Fruit fly (Drosophila melanogaster): ENCODE results near the gene CG9921.

The CG9921 gene

dm6 chrX:16288492-16288964, 44.9 kb downstream of the CG9921 start, which contains the start of the genes CG32576 and caz (continued):
- TF ChIP-seq so (GFP tag; IDR thresholded peaks at IDR 0.05) (no peak), CG7372 (GFP tag; IDR thresholded peaks at IDR 0.05) (no peak), CG34376 (GFP tag; optimal IDR thresholded peaks at IDR 0.05) (peak; percentile 16), CG3163 (GFP tag; optimal IDR thresholded peaks at IDR 0.05) (no peak), NfI (GFP tag; optimal IDR thresholded peaks at IDR 0.05) (peak; percentile 40), nmo (GFP tag; optimal IDR thresholded peaks at IDR 0.05) (peak; percentile 57), knrl (GFP tag; IDR thresholded peaks at IDR 0.05; ENCODE audit: partially characterized antibody) (peak; percentile 79), chif (GFP tag; optimal IDR thresholded peaks at IDR 0.05) (peak in 1 of 2 experiments; percentile 16), CG8924 (tag; optimal IDR thresholded peaks at IDR 0.05) (peak; percentile 60), sima (GFP tag; optimal IDR thresholded peaks at IDR 0.05) (no peak), gsb-n (tag; optimal IDR thresholded peaks at IDR 0.05) (peak; percentile 17), chn (GFP tag; optimal IDR thresholded peaks at IDR 0.05) (no peak), gfzf (GFP tag; optimal IDR thresholded peaks at IDR 0.05) (no peak), CG10267 (tag; optimal IDR thresholded peaks at IDR 0.05) (peak; percentile 96), Dfd (GFP tag; optimal IDR thresholded peaks at IDR 0.05) (no peak), Elba2 (GFP tag; optimal IDR thresholded peaks at IDR 0.05) (no peak), CG12299 (tag; optimal IDR thresholded peaks at IDR 0.05) (peak; percentile 22), D (optimal IDR thresholded peaks at IDR 0.05) (no peak), D (GFP tag; optimal IDR thresholded peaks at IDR 0.05) (peak; percentile 23), ken (GFP tag; IDR thresholded peaks at IDR 0.05) (0 out of 3 replicates have a peak, but pooled peaks have one; percentile 34), Scr (GFP tag; IDR thresholded peaks at IDR 0.05; ENCODE audit: partially characterized antibody) (peak; percentile 76), Tbp (GFP tag; optimal IDR thresholded peaks at IDR 0.05) (no peak), CG32767 (GFP tag; IDR thresholded peaks at IDR 0.05) (0 out of 2 replicates have a peak, but pooled peaks have one; percentile 20), YL-1 (GFP tag; optimal IDR thresholded peaks at IDR 0.05) (peak; percentile 84), schlank (tag; optimal IDR thresholded peaks at IDR 0.05) (no peak), CG3726 (GFP tag; IDR thresholded peaks at IDR 0.05) (no peak), slou (GFP tag; optimal IDR thresholded peaks at IDR 0.05) (no peak), CG6254 (GFP tag; optimal IDR thresholded peaks at IDR 0.05) (peak; percentile 3), CG12236 (GFP tag; optimal IDR thresholded peaks at IDR 0.05) (no peak), vnd (GFP tag; IDR thresholded peaks at IDR 0.05; ENCODE audit: partially characterized antibody) (peak; percentile 56; the same call in 2 of the 3 replicates), Atf-2 (GFP tag; optimal IDR thresholded peaks at IDR 0.05) (no peak), Side (GFP tag; optimal IDR thresholded peaks at IDR 0.05) (no peak), Stat92E (GFP tag; optimal IDR thresholded peaks at IDR 0.05) (no peak)

dm6 chrX:16286083-16286666, 47.2 kb downstream of the CG9921 start, which contains the start of gene UQCR-14:
UQCR-14 (plus strand) TSS chrX:16286288.
- TF ChIP-seq pan (optimal IDR thresholded peaks at IDR 0.05) = no peak
- TF ChIP-seq pan (GFP tag; optimal IDR thresholded peaks at IDR 0.05 in 1 of 2, IDR thresholded peaks at IDR 0.05 in 1 of 2) = peak in 1 of 2 experiments; percentile 8
- TF ChIP-seq tgo (GFP tag; IDR thresholded peaks at IDR 0.05) = no peak
- peak; percentile 88 for TF ChIP-seq Myb (GFP tag; optimal IDR thresholded peaks at IDR 0.05)
- TF ChIP-seq odd (GFP tag; optimal IDR thresholded peaks at IDR 0.05) = no peak
- peak; percentile 43 for TF ChIP-seq mam (GFP tag; optimal IDR thresholded peaks at IDR 0.05)
- TF ChIP-seq CG13424 (tag; optimal IDR thresholded peaks at IDR 0.05) = no peak
- TF ChIP-seq chn (GFP tag; optimal IDR thresholded peaks at IDR 0.05) = no peak
- peak; percentile 77 for TF ChIP-seq gro (GFP tag; optimal IDR thresholded peaks at IDR 0.05)
- no peak for TF ChIP-seq Sox100B (GFP tag; optimal IDR thresholded peaks at IDR 0.05)
- TF ChIP-seq ara (GFP tag; IDR thresholded peaks at IDR 0.05) = no peak
- TF ChIP-seq CG17829 (tag; optimal IDR thresholded peaks at IDR 0.05) = peak; percentile 61
- TF ChIP-seq slp2 (GFP tag; optimal IDR thresholded peaks at IDR 0.05) = no peak
- no peak for TF ChIP-seq CG1233 (GFP tag; optimal IDR thresholded peaks at IDR 0.05)
- TF ChIP-seq CG7357 (GFP tag; IDR thresholded peaks at IDR 0.05) = no peak
- no peak for TF ChIP-seq Dad (GFP tag; optimal IDR thresholded peaks at IDR 0.05)
- TF ChIP-seq CG43689 (GFP tag; IDR thresholded peaks at IDR 0.05) = no peak
- peak; percentile 6 for TF ChIP-seq CG12155 (GFP tag; optimal IDR thresholded peaks at IDR 0.05)
- TF ChIP-seq nom (GFP tag; optimal IDR thresholded peaks at IDR 0.05) = peak; percentile 52
- TF ChIP-seq abd-A (tag; optimal IDR thresholded peaks at IDR 0.05) = no peak
